ENCODE assay signal across 2 worm cellular contexts in genomic region chrIV:15701459-15701858, ce11.
TF ChIP-seq lines count a peak whose summit lies in the region.

No protein-coding gene starts in this region.

TF ChIP-seq in whole organism, L4 larva, 104 proteins besides CTCF, POLR2A, EP300 and RAD21:
- TF ChIP-seq lir-3 (tag; optimal IDR thresholded peaks at IDR 0.05; lab: Kevin White, UChicago), result no peak
- peak; percentile 64 for TF ChIP-seq aha-1 (tag; lab: Kevin White, UChicago)
- TF ChIP-seq snpc-1.2 (GFP tag; IDR thresholded peaks at IDR 0.05; lab: Robert Waterston, UW), result peak; percentile 58; the same call in 1 of the 2 replicates

TF ChIP-seq in whole organism, young adult, 124 proteins besides CTCF, POLR2A, EP300 and RAD21:
- TF ChIP-seq F22D6.2 (tag; optimal IDR thresholded peaks at IDR 0.05; lab: Kevin White, UChicago), result no peak
- no peak for TF ChIP-seq ama-1 (optimal IDR thresholded peaks at IDR 0.05; lab: Kevin White, UChicago)
- TF ChIP-seq ama-1 (GFP tag; optimal IDR thresholded peaks at IDR 0.05; lab: Kevin White, UChicago), result no peak
- TF ChIP-seq snpc-4 (GFP tag; optimal IDR thresholded peaks at IDR 0.05; lab: Kevin White, UChicago), result no peak
- peak in 1 of 4 experiments; percentile 14 for TF ChIP-seq snpc-4 (tag; optimal IDR thresholded peaks at IDR 0.05; lab: Kevin White, UChicago)
- TF ChIP-seq hlh-12 (tag; optimal IDR thresholded peaks at IDR 0.05; lab: Kevin White, UChicago), result no peak
- TF ChIP-seq F39B2.1 (GFP tag; IDR thresholded peaks at IDR 0.05; lab: Robert Waterston, UW), result no peak
- TF ChIP-seq lin-26 (GFP tag; IDR thresholded peaks at IDR 0.05; lab: Robert Waterston, UW), result no peak
- TF ChIP-seq attf-6 (GFP tag; IDR thresholded peaks at IDR 0.05; lab: Robert Waterston, UW), result 0 out of 2 replicates have a peak, but pooled peaks have one; percentile 37
- no peak for TF ChIP-seq ekl-4 (GFP tag; IDR thresholded peaks at IDR 0.05; lab: Robert Waterston, UW)
- TF ChIP-seq nhr-80 (tag; optimal IDR thresholded peaks at IDR 0.05; lab: Kevin White, UChicago), result no peak
- TF ChIP-seq ceh-91 (GFP tag; IDR thresholded peaks at IDR 0.05; lab: Robert Waterston, UW), result no peak
- no peak for TF ChIP-seq F49E8.2 (tag; optimal IDR thresholded peaks at IDR 0.05; lab: Kevin White, UChicago; ENCODE audit: insufficient read depth)
- TF ChIP-seq rcor-1 (GFP tag; IDR thresholded peaks at IDR 0.05; lab: Robert Waterston, UW), result no peak
- TF ChIP-seq zim-3 (tag; optimal IDR thresholded peaks at IDR 0.05; lab: Kevin White, UChicago), result no peak
